Fruit fly (Drosophila melanogaster): ENCODE measurements around the gene Drak.

Drak gene

DNA sequence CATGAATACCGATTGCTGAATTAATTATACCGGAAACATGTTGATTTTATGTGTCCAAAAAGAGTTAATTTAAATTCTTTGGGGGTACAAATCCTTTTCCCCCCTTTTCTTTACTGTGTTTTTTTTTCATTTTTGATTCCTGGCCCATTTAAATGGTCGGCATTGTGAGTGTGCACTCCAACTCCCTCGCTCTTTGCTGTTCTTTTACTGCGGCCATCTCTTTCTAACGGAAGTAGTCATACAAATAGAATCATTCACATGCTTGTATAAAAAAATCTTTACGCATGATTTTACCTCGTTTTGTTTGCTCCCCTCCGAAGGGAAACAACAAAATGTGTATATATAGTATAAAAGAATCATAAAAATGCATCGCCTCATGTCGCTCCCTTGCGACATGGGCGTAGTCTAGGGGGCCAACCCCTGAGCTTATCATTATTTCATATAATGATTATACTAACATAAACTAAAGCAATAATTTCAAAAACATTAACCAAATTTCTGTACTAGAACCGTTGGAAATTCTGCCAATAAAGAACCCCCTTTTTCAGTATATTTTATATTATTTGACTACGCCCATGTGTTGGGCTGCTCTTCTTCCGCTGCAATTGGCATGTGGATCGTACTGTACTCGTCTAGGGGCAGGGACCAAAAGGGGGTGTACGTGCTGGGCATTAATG lies 35.2 kb downstream of the Drak start (continued):
- TF ChIP-seq ac (GFP tag; optimal IDR thresholded peaks at IDR 0.05) = peak; percentile 62
- TF ChIP-seq zfh2 (GFP tag; optimal IDR thresholded peaks at IDR 0.05) = no peak
- peak; percentile 78 for TF ChIP-seq Six4 (GFP tag; optimal IDR thresholded peaks at IDR 0.05)
- TF ChIP-seq Taf1 (GFP tag; IDR thresholded peaks at IDR 0.05) = no peak
- TF ChIP-seq CG12219 (GFP tag; optimal IDR thresholded peaks at IDR 0.05) = peak; percentile 74
- peak; percentile 97 for TF ChIP-seq sens (GFP tag)
- TF ChIP-seq pros (GFP tag; optimal IDR thresholded peaks at IDR 0.05) = peak; percentile 26
- TF ChIP-seq CG13296 (GFP tag; optimal IDR thresholded peaks at IDR 0.05) = peak; percentile 19
- peak; percentile 76 for TF ChIP-seq CG16815 (GFP tag; optimal IDR thresholded peaks at IDR 0.05)
- TF ChIP-seq z (GFP tag; IDR thresholded peaks at IDR 0.05) = 0 out of 3 replicates have a peak, but pooled peaks have one; percentile 30
- peak; percentile 86 for TF ChIP-seq dmrt99B (tag; optimal IDR thresholded peaks at IDR 0.05)
- no peak for TF ChIP-seq NK7.1 (GFP tag; optimal IDR thresholded peaks at IDR 0.05)
- peak; percentile 78 for TF ChIP-seq tin (GFP tag; optimal IDR thresholded peaks at IDR 0.05)
- TF ChIP-seq CG17359 (tag; optimal IDR thresholded peaks at IDR 0.05) = peak; percentile 79
- no peak for TF ChIP-seq sd (tag; optimal IDR thresholded peaks at IDR 0.05)
- no peak for TF ChIP-seq ftz-f1 (GFP tag; optimal IDR thresholded peaks at IDR 0.05)
- TF ChIP-seq Dip2 (GFP tag; IDR thresholded peaks at IDR 0.05) = no peak
- no peak for TF ChIP-seq CG7928 (GFP tag; optimal IDR thresholded peaks at IDR 0.05)
- TF ChIP-seq gcm2 (GFP tag; optimal IDR thresholded peaks at IDR 0.05) = no peak
- no peak for TF ChIP-seq CG10565 (GFP tag; optimal IDR thresholded peaks at IDR 0.05)
- no peak for TF ChIP-seq Poxn (GFP tag; IDR thresholded peaks at IDR 0.05)
- peak; percentile 86; the same call in 2 of the 3 replicates for TF ChIP-seq zfh1 (GFP tag; IDR thresholded peaks at IDR 0.05)
- TF ChIP-seq CG5953 (GFP tag; IDR thresholded peaks at IDR 0.05) = peak; percentile 43; the same call in 1 of the 2 replicates
- TF ChIP-seq Hr3 (GFP tag; optimal IDR thresholded peaks at IDR 0.05) = peak; percentile 71
- 0 out of 2 replicates have a peak, but pooled peaks have one; percentile 25 for TF ChIP-seq CG31224 (GFP tag; IDR thresholded peaks at IDR 0.05)
- TF ChIP-seq NfI (GFP tag; optimal IDR thresholded peaks at IDR 0.05) = peak; percentile 47
- TF ChIP-seq zf30C (GFP tag; optimal IDR thresholded peaks at IDR 0.05) = no peak
- TF ChIP-seq CG7357 (GFP tag; IDR thresholded peaks at IDR 0.05) = peak; percentile 74
- TF ChIP-seq CG4282 (GFP tag; optimal IDR thresholded peaks at IDR 0.05) = no peak
- TF ChIP-seq CG1602 (GFP tag; optimal IDR thresholded peaks at IDR 0.05) = peak; percentile 77
- TF ChIP-seq ttk (GFP tag; IDR thresholded peaks at IDR 0.05) = peak; percentile 56; the same call in 1 of the 2 replicates
- no peak for TF ChIP-seq CG2129 (GFP tag; IDR thresholded peaks at IDR 0.05; ENCODE audit: partially characterized antibody)
- TF ChIP-seq Hmr (GFP tag; optimal IDR thresholded peaks at IDR 0.05) = peak; percentile 28
- TF ChIP-seq Ssrp (tag; optimal IDR thresholded peaks at IDR 0.05) = peak; percentile 85
- peak; percentile 81 for TF ChIP-seq CG9727 (GFP tag; optimal IDR thresholded peaks at IDR 0.05)
- TF ChIP-seq toy (GFP tag; IDR thresholded peaks at IDR 0.05) = 0 out of 2 replicates have a peak, but pooled peaks have one; percentile 29
- peak; percentile 85 for TF ChIP-seq fd96Cb (tag; optimal IDR thresholded peaks at IDR 0.05)
- peak; percentile 0 for TF ChIP-seq grn (GFP tag; optimal IDR thresholded peaks at IDR 0.05)
- TF ChIP-seq Bdp1 (GFP tag; optimal IDR thresholded peaks at IDR 0.05) = peak; percentile 29
- TF ChIP-seq H15 (GFP tag; IDR thresholded peaks at IDR 0.05) = peak; percentile 71; the same call in 2 of the 3 replicates
- peak; percentile 75 for TF ChIP-seq so (GFP tag; IDR thresholded peaks at IDR 0.05)
- no peak for TF ChIP-seq amos (GFP tag; IDR thresholded peaks at IDR 0.05; ENCODE audit: partially characterized antibody)
- TF ChIP-seq peb (GFP tag; IDR thresholded peaks at IDR 0.05) = peak; percentile 67
- no peak for TF ChIP-seq fru (optimal IDR thresholded peaks at IDR 0.05)
- peak; percentile 61 for TF ChIP-seq kay (GFP tag; optimal IDR thresholded peaks at IDR 0.05)
- TF ChIP-seq CG8765 (GFP tag; IDR thresholded peaks at IDR 0.05) = no peak; the same call in 1 of the 2 replicates
- TF ChIP-seq scrt (GFP tag; optimal IDR thresholded peaks at IDR 0.05) = peak; percentile 16
- no peak for TF ChIP-seq CG9876 (GFP tag; optimal IDR thresholded peaks at IDR 0.05)
- TF ChIP-seq fd64A (GFP tag; optimal IDR thresholded peaks at IDR 0.05) = peak; percentile 80
- TF ChIP-seq MTF-1 (GFP tag; optimal IDR thresholded peaks at IDR 0.05; ENCODE audit: borderline replicate concordance) = peak; percentile 47

All from whole organism, embryonic.